Worm (Caenorhabditis elegans): ENCODE results near the gene M176.5.

M176.5 gene

DNA sequence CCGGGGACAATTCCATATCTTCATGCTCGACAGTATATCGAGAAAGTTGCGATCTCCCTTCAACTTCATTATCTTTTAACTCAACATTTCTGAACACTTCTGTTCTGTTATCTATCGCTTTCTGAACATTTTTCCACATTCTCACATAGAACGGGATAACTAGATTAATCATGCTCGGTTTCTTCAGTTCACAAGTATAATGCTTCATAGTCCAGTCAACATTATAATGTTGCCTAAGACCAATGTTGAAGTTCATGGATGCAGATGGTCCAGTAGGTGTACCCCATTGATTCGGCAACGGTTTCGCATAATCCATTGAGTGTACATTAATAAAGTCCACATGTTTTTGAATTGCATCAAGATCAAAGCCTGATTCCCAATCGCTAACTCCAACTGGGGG lies 11.3 kb upstream of the M176.5 start:
- TF ChIP-seq flh-1 (GFP tag; optimal IDR thresholded peaks at IDR 0.05) (no peak), ztf-11 (tag; optimal IDR thresholded peaks at IDR 0.05) (no peak), sem-2 (GFP tag; optimal IDR thresholded peaks at IDR 0.05) (no peak), nhr-76 (tag; optimal IDR thresholded peaks at IDR 0.05) (no peak), mls-2 (tag; optimal IDR thresholded peaks at IDR 0.05) (no peak), lsy-2 (tag; optimal IDR thresholded peaks at IDR 0.05) (no peak), blmp-1 (tag; optimal IDR thresholded peaks at IDR 0.05) (no peak), nhr-2 (tag; optimal IDR thresholded peaks at IDR 0.05) (no peak), M03D4.4 (tag; optimal IDR thresholded peaks at IDR 0.05) (no peak), elt-1 (tag; optimal IDR thresholded peaks at IDR 0.05; ENCODE audit: borderline replicate concordance, insufficient read depth) (no peak), pha-4 (tag; optimal IDR thresholded peaks at IDR 0.05) (no peak)

DNA sequence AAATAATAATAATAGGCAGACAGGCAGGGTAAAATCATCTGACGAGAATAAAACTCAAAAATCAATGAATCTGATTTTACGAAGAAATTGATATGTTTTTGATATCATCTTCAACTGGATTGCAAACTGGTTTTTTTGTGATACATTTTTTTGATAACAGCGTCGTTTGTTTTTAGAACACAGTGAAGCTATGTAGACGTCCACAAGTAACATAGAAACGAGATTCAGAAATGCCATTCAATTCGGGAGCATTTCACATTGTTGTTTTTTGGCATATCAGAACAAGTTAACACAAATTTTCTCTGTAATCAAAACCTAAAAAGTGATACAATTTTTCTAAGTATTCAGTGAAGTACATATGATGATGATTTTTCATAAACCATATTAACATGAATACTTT lies 10.7 kb upstream of the M176.5 start, which contains the start of gene chil-13:
Gene chil-13, minus strand, starts transcription at position 101 of the 400 bp plus-strand sequence.
- TF ChIP-seq lin-13 (tag; optimal IDR thresholded peaks at IDR 0.05), result no peak
- no peak for TF ChIP-seq sem-2 (GFP tag; optimal IDR thresholded peaks at IDR 0.05)

DNA sequence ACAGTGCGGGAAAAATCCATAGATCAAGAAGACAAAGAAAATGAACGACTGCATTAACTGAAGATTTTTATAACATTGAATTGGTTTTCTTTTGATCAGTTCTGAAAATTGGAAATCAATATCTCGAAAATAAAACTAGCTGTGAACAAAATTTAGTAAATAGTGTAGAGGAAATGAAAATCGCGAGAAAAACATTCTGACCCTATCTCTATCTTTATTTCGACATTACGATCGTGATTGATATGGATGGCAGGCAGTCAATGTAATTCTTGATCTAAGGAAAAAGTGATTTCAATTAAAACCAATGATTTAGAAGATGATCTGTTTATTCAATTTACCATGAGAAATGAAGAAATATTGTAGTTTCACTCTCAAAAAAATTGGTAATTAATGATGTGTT lies 8.5 kb upstream of the M176.5 start, which contains the start of gene kin-16:
Gene kin-16, minus strand, starts transcription at position 101 of the 400 bp plus-strand sequence.
- no peak for TF ChIP-seq nhr-12 (tag; optimal IDR thresholded peaks at IDR 0.05)
- TF ChIP-seq bed-3 (GFP tag; optimal IDR thresholded peaks at IDR 0.05), result no peak
- no peak for TF ChIP-seq sem-2 (GFP tag; optimal IDR thresholded peaks at IDR 0.05)
- no peak for TF ChIP-seq nhr-2 (tag; optimal IDR thresholded peaks at IDR 0.05)
- TF ChIP-seq lsy-2 (tag; optimal IDR thresholded peaks at IDR 0.05), result no peak
- TF ChIP-seq hlh-1 (tag; optimal IDR thresholded peaks at IDR 0.05), result no peak
- no peak for TF ChIP-seq ceh-39 (tag; optimal IDR thresholded peaks at IDR 0.05)
- no peak for TF ChIP-seq elt-3 (tag; optimal IDR thresholded peaks at IDR 0.05)
- no peak for TF ChIP-seq unc-39 (tag; optimal IDR thresholded peaks at IDR 0.05)
- no peak for TF ChIP-seq M03D4.4 (tag; optimal IDR thresholded peaks at IDR 0.05)
- TF ChIP-seq mep-1 (tag; optimal IDR thresholded peaks at IDR 0.05), result no peak
- no peak for TF ChIP-seq lin-32 (GFP tag; optimal IDR thresholded peaks at IDR 0.05)
- TF ChIP-seq unc-62 (GFP tag; optimal IDR thresholded peaks at IDR 0.05), result no peak

DNA sequence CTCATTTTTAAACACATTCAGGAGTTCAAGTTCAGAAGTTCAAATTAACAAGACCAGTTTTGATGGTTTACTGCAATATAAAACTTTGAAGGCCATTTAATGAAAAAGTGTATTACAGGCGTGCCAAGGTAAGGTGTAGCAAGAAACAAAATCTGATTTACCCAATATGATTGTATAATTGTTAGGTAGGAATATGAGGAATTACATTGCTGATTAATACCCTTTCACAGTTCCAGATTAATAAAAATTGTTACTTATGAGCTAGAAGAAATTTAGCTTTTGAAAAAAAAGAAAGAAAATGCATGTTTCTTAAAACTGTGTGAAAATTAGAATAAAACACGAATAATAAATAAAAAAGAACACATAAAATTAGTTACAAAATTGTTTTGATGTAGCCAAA lies 6.1 kb upstream of the M176.5 start, which contains the start of gene kin-15:
Gene kin-15, minus strand, starts transcription at position 101 of the 400 bp plus-strand sequence.
- TF ChIP-seq snpc-4 (tag; optimal IDR thresholded peaks at IDR 0.05) (no peak), ceh-83 (GFP tag; optimal IDR thresholded peaks at IDR 0.05) (no peak), bed-3 (GFP tag; optimal IDR thresholded peaks at IDR 0.05) (no peak), ham-2 (GFP tag; optimal IDR thresholded peaks at IDR 0.05) (no peak), nhr-2 (tag; optimal IDR thresholded peaks at IDR 0.05) (no peak), pha-4 (tag; optimal IDR thresholded peaks at IDR 0.05) (no peak), mep-1 (tag; optimal IDR thresholded peaks at IDR 0.05) (no peak), M03D4.4 (tag; optimal IDR thresholded peaks at IDR 0.05) (no peak)

DNA sequence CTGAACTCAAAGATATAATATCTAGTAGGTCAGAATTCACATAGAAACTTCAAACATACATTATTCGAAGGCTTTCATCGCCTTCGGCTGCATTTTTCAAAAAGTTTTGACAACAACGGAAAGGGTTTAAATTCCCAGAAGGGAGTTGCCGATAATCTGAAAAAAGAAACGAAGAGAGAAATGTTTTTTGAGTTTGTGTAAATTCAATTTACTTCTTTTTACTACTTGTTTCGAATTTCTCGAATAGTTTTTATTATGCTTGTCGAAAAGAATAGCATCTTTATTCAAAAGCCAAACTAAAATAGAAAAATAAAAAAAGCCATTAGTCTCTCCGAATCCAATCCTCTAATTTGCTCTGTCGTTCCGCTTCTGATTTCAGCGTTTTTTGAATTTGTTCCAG lies 3.6 kb upstream of the M176.5 start:
- TF ChIP-seq lin-32 (GFP tag; optimal IDR thresholded peaks at IDR 0.05) (no peak), sem-2 (GFP tag; optimal IDR thresholded peaks at IDR 0.05) (no peak), nhr-237 (tag; optimal IDR thresholded peaks at IDR 0.05) (no peak), hlh-1 (tag; optimal IDR thresholded peaks at IDR 0.05) (no peak), ces-1 (GFP tag; optimal IDR thresholded peaks at IDR 0.05) (peak; percentile 27)

DNA sequence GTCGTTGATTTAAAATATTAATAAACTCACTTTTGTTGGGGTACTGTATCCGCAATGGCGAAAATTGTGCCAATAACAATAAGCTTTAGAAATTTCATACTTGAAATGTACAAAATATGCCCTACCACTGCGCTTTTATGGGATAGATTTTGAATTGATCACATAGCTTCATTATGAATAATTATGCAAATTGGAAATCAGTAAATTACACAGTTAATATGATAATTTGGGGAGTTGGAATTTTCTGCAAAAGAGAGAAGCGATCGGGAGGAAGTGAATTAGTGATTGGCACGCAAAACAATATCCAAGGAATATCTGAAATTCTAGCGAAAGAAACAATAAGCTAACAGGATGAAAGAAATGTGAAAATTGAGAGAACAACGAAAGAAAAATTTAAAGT lies 1.5 kb downstream of the M176.5 start, which contains the start of gene M176.10:
Gene M176.10, minus strand, starts transcription at position 101 of the 400 bp plus-strand sequence.
- no peak for TF ChIP-seq sem-2 (GFP tag; optimal IDR thresholded peaks at IDR 0.05)
- no peak for TF ChIP-seq mab-5 (tag; optimal IDR thresholded peaks at IDR 0.05)
- TF ChIP-seq pha-4 (tag; optimal IDR thresholded peaks at IDR 0.05), result no peak
- no peak for TF ChIP-seq ceh-39 (tag; optimal IDR thresholded peaks at IDR 0.05)
- TF ChIP-seq bed-3 (GFP tag; optimal IDR thresholded peaks at IDR 0.05), result no peak
- no peak for TF ChIP-seq M03D4.4 (tag; optimal IDR thresholded peaks at IDR 0.05)
- no peak for TF ChIP-seq cnd-1 (tag; optimal IDR thresholded peaks at IDR 0.05)
- TF ChIP-seq mep-1 (tag; optimal IDR thresholded peaks at IDR 0.05), result no peak
- no peak for TF ChIP-seq unc-62 (GFP tag; optimal IDR thresholded peaks at IDR 0.05)
- TF ChIP-seq elt-3 (tag; optimal IDR thresholded peaks at IDR 0.05), result no peak
- no peak for TF ChIP-seq lsy-2 (tag; optimal IDR thresholded peaks at IDR 0.05)
- no peak for TF ChIP-seq snpc-4 (tag; optimal IDR thresholded peaks at IDR 0.05)
- TF ChIP-seq elt-1 (tag; optimal IDR thresholded peaks at IDR 0.05; ENCODE audit: borderline replicate concordance, insufficient read depth), result no peak
- TF ChIP-seq tbx-8 (GFP tag; optimal IDR thresholded peaks at IDR 0.05), result no peak
- no peak for TF ChIP-seq drap-1 (GFP tag; optimal IDR thresholded peaks at IDR 0.05)
